Worm (Caenorhabditis elegans) whole organism, L4 larva: ENCODE measurements around the gene poml-1.

Experiments
- F10B5.3 ChIP-seq: sonication (generic microtip); optimal IDR thresholded peaks from 2 replicates; lab custom pipeline; 2016; ENCODE audit warnings: mild to moderate bottlenecking, missing genetic modification characterization, missing compliant biosample characterization
- F26F4.8 ChIP-seq: fragments of 200-800 bp; sonication (Bioruptor generic); conservative IDR thresholded peaks from 2 replicates; pipeline ENCODE4 v1.3.6; 2022; ENCODE audit warnings: missing genetic modification characterization, missing compliant biosample characterization
- F37D6.2 ChIP-seq: sonication (generic microtip); optimal IDR thresholded peaks from 2 replicates; lab custom pipeline; 2016; ENCODE audit warnings: mild to moderate bottlenecking, missing genetic modification characterization, missing compliant biosample characterization
- ZK337.2 ChIP-seq: fragments of 200-800 bp; sonication (Bioruptor generic); IDR thresholded peaks from 2 replicates; pipeline ENCODE4 v1.3.6; 2022; ENCODE audit warnings: missing genetic modification reagents, missing genetic modification characterization, missing compliant biosample characterization
- aha-1 ChIP-seq: fragments of 150-350 bp; peaks from one replicate; lab custom pipeline; 2014; ENCODE audit warnings: missing biosample characterization, missing genetic modification characterization
- aly-2 ChIP-seq: sonication (generic microtip); optimal IDR thresholded peaks from 2 replicates; lab custom pipeline; 2018; ENCODE audit warnings: missing biosample characterization, missing genetic modification characterization
- attf-4 ChIP-seq: sonication (generic microtip); optimal IDR thresholded peaks from 3 replicates; lab custom pipeline; 2017; ENCODE audit warnings: missing biosample characterization, missing genetic modification characterization
- ctbp-1 ChIP-seq: fragments of 200-800 bp; sonication (Bioruptor generic); IDR thresholded peaks from 2 replicates; pipeline ENCODE4 v1.3.6; 2022; ENCODE audit warnings: missing genetic modification reagents, missing genetic modification characterization, missing compliant biosample characterization
- daf-16 ChIP-seq, 3 experiments: sonication (generic microtip); optimal IDR thresholded peaks; 2 replicates each; lab custom pipeline; 2016 to 2017; ENCODE audit warnings: missing genetic modification characterization in 3 of 3, missing genetic modification reagents in 3 of 3, mild to moderate bottlenecking in 2 of 3, missing compliant biosample characterization in 2 of 3, missing biosample characterization in 1 of 3, moderate library complexity in 1 of 3
- daf-19 ChIP-seq: fragments of 200-800 bp; sonication (Bioruptor generic); conservative IDR thresholded peaks from 2 replicates; pipeline ENCODE4 v1.3.6; 2022; ENCODE audit warnings: missing genetic modification characterization, missing compliant biosample characterization
- dmd-6 ChIP-seq: fragments of 200-800 bp; sonication (Bioruptor generic); IDR thresholded peaks from 2 replicates; pipeline ENCODE4 v1.3.6; 2022; ENCODE audit warnings: missing genetic modification reagents, missing genetic modification characterization, missing compliant biosample characterization
- dpl-1 ChIP-seq: fragments of 150-350 bp; optimal IDR thresholded peaks from 2 replicates; lab custom pipeline; 2014; ENCODE audit warnings: missing biosample characterization, missing genetic modification reagents, missing genetic modification characterization
- dve-1 ChIP-seq: sonication (generic microtip); optimal IDR thresholded peaks from 2 replicates; lab custom pipeline; 2017; ENCODE audit warnings: antibody characterized with exemption, mild to moderate bottlenecking, missing genetic modification characterization, missing compliant biosample characterization; ENCODE audit not compliant: insufficient read depth
- fkh-10 ChIP-seq: fragments of 150-350 bp; optimal IDR thresholded peaks from 2 replicates; lab custom pipeline; 2014; ENCODE audit warnings: missing biosample characterization, missing genetic modification reagents, missing genetic modification characterization
- fos-1 ChIP-seq: fragments of 150-350 bp; optimal IDR thresholded peaks from 2 replicates; lab custom pipeline; 2014; ENCODE audit warnings: missing biosample characterization, missing genetic modification characterization
- hif-1 ChIP-seq, 2 experiments: sonication (generic microtip); optimal IDR thresholded peaks; 2 replicates each; lab custom pipeline; 2016 to 2017; ENCODE audit warnings: missing compliant biosample characterization in 2 of 2, missing genetic modification characterization in 2 of 2, missing genetic modification reagents in 2 of 2, missing genotype in 2 of 2, mild to moderate bottlenecking in 1 of 2
- hlh-30 ChIP-seq: sonication (generic microtip); optimal IDR thresholded peaks from 2 replicates; lab custom pipeline; 2017; ENCODE audit warnings: antibody characterized with exemption, mild to moderate bottlenecking, missing genetic modification characterization, missing compliant biosample characterization; ENCODE audit not compliant: insufficient read depth
- lin-13 ChIP-seq: fragments of 150-350 bp; optimal IDR thresholded peaks from 2 replicates; lab custom pipeline; 2014; ENCODE audit warnings: missing biosample characterization, missing genetic modification reagents, missing genetic modification characterization
- lin-29 ChIP-seq: fragments of 200-800 bp; sonication (Bioruptor generic); IDR thresholded peaks from 2 replicates; pipeline ENCODE4 v1.3.6; 2022; ENCODE audit warnings: missing genetic modification reagents, missing genetic modification characterization, missing compliant biosample characterization
- lin-39 ChIP-seq: fragments of 150-350 bp; optimal IDR thresholded peaks from 2 replicates; lab custom pipeline; 2014; ENCODE audit warnings: missing biosample characterization, missing genetic modification reagents, missing genetic modification characterization
- mdt-29 ChIP-seq: fragments of 200-800 bp; sonication (Bioruptor generic); IDR thresholded peaks from 2 replicates; pipeline ENCODE4 v1.3.6; 2022; ENCODE audit warnings: missing genetic modification reagents, missing genetic modification characterization, missing compliant biosample characterization
- mes-2 ChIP-seq: sonication (generic microtip); optimal IDR thresholded peaks from 2 replicates; lab custom pipeline; 2016; ENCODE audit warnings: missing genotype, mild to moderate bottlenecking, missing genetic modification characterization, missing compliant biosample characterization; ENCODE audit not compliant: poor library complexity, severe bottlenecking
- mxl-3 ChIP-seq: fragments of 200-800 bp; sonication (Bioruptor generic); optimal IDR thresholded peaks from 2 replicates; lab custom pipeline; 2018; ENCODE audit warnings: mild to moderate bottlenecking, missing genetic modification characterization, missing compliant biosample characterization
- nhr-10 ChIP-seq: fragments of 150-350 bp; optimal IDR thresholded peaks from 2 replicates; lab custom pipeline; 2014; ENCODE audit warnings: missing biosample characterization, missing genetic modification characterization
- nhr-102 ChIP-seq: sonication (generic microtip); optimal IDR thresholded peaks from 2 replicates; lab custom pipeline; 2016; ENCODE audit warnings: mild to moderate bottlenecking, missing genetic modification characterization, moderate library complexity, missing compliant biosample characterization
- nhr-111 ChIP-seq: fragments of 200-800 bp; sonication (Bioruptor generic); optimal IDR thresholded peaks from 2 replicates; lab custom pipeline; 2018; ENCODE audit warnings: mild to moderate bottlenecking, missing genetic modification characterization, missing compliant biosample characterization
- nhr-25 ChIP-seq: sonication (generic microtip); optimal IDR thresholded peaks from 2 replicates; lab custom pipeline; 2017; ENCODE audit warnings: missing genetic modification characterization, mild to moderate bottlenecking, missing compliant biosample characterization, antibody characterized with exemption, moderate library complexity, borderline replicate concordance; ENCODE audit not compliant: insufficient read depth
- nhr-28 ChIP-seq: fragments of 150-350 bp; optimal IDR thresholded peaks from 2 replicates; lab custom pipeline; 2014; ENCODE audit warnings: missing biosample characterization, missing genetic modification characterization
- nhr-41 ChIP-seq: fragments of 200-800 bp; sonication (Bioruptor generic); IDR thresholded peaks from 2 replicates; pipeline ENCODE4 v1.3.6; 2022; ENCODE audit warnings: missing genetic modification reagents, missing genetic modification characterization, missing compliant biosample characterization
- nhr-42 ChIP-seq: fragments of 200-800 bp; sonication (Bioruptor generic); IDR thresholded peaks from 2 replicates; pipeline ENCODE4 v1.3.6; 2022; ENCODE audit warnings: missing genetic modification characterization, missing compliant biosample characterization
- nhr-6 ChIP-seq: fragments of 150-350 bp; optimal IDR thresholded peaks from 2 replicates; lab custom pipeline; 2014; ENCODE audit warnings: missing biosample characterization, missing genetic modification characterization
- saeg-2 ChIP-seq: fragments of 200-800 bp; sonication (Bioruptor generic); IDR thresholded peaks from 2 replicates; pipeline ENCODE4 v1.3.6; 2022; ENCODE audit warnings: missing genetic modification reagents, missing genetic modification characterization, missing compliant biosample characterization
- set-16 ChIP-seq: fragments of 200-800 bp; sonication (Bioruptor generic); IDR thresholded peaks from 2 replicates; pipeline ENCODE4 v1.3.6; 2022; ENCODE audit warnings: missing genetic modification reagents, missing genetic modification characterization, missing compliant biosample characterization
- snpc-1.2 ChIP-seq: fragments of 200-800 bp; sonication (Bioruptor generic); IDR thresholded peaks from 2 replicates; pipeline ENCODE4 v1.3.6; 2022; ENCODE audit warnings: missing genetic modification reagents, missing genetic modification characterization, missing compliant biosample characterization
- spr-3 ChIP-seq: fragments of 200-800 bp; sonication (Bioruptor generic); optimal IDR thresholded peaks from 2 replicates; lab custom pipeline; 2018; ENCODE audit warnings: mild to moderate bottlenecking, missing genetic modification characterization, missing compliant biosample characterization
- tag-97 ChIP-seq: fragments of 200-800 bp; sonication (Bioruptor generic); IDR thresholded peaks from 2 replicates; pipeline ENCODE4 v1.3.6; 2022; ENCODE audit warnings: missing genetic modification characterization, missing compliant biosample characterization
- tra-1 ChIP-seq: fragments of 200-800 bp; sonication (Bioruptor generic); IDR thresholded peaks from 2 replicates; pipeline ENCODE4 v1.3.6; 2022; ENCODE audit warnings: missing genetic modification reagents, missing genetic modification characterization, missing compliant biosample characterization
- unc-62 ChIP-seq, 3 experiments: fragments of 150-350 bp in 1 of 3; sonication (generic microtip); optimal IDR thresholded peaks in 2 of 3; peaks in 1 of 3; 1 replicate in 1 of 3; 2 replicates in 2 of 3; lab custom pipeline; 2014 to 2017; ENCODE audit warnings: missing biosample characterization in 3 of 3, missing genetic modification characterization in 3 of 3, missing genetic modification reagents in 3 of 3, missing genotype in 1 of 3
- ztf-7 ChIP-seq: fragments of 150-350 bp; optimal IDR thresholded peaks from 2 replicates; lab custom pipeline; 2014; ENCODE audit warnings: missing biosample characterization, missing genetic modification characterization

poml-1 gene

DNA sequence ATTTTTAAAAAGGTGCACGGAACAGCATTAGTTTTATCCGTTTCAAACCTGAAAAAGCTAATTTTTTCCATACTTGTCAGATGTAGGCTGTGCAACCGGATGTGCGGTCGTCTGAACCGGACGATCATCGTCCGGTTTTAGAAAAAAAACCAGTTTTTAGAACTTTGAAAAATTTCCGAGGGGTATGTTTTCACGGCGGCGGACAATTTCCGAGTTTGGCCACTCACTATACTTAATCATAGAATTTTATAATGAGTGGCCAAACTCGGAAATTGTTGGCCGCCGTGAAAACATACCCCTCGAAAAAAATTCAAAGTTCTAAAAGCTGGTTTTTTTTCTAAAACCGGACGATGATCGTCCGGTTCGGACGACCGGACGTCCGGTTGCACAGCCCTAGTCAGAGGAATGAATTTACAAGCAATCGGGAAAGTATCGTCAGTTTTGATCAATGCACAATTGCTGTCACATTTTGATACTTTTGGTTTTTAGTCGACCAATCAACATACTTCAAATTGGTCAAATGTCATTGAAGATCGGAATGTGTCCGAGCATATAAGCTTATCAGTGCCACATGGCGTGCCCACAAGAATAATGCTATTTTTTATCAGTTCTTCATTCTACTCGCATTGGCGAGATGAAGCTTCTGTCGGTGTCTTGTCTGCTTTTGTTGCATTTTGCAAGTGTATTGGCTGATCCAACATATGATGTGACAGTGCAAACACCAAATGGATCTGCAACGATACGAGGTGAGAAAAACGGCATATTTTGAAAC lies 37.1 kb upstream of the poml-1 start, which contains the start of gene cest-13 (continued):
- TF ChIP-seq hlh-30 (tag; lab: Kevin White, UChicago) (no peak), hif-1 (tag; optimal IDR thresholded peaks at IDR 0.05; lab: Kevin White, UChicago) (no peak), aha-1 (tag; lab: Kevin White, UChicago) (peak; percentile 39), unc-62 (GFP tag; optimal IDR thresholded peaks at IDR 0.05 in 1 of 2; lab: Kevin White, UChicago) (peak in 1 of 2 experiments; percentile 22), unc-62 (tag; optimal IDR thresholded peaks at IDR 0.05; lab: Kevin White, UChicago) (no peak), fos-1 (no peak), nhr-102 (tag; lab: Kevin White, UChicago) (no peak), attf-4 (tag; lab: Kevin White, UChicago) (no peak), nhr-10 (tag; lab: Kevin White, UChicago) (no peak), ZK337.2 (GFP tag; lab: Robert Waterston, UW) (no peak), daf-16 (GFP tag; optimal IDR thresholded peaks at IDR 0.05; lab: Kevin White, UChicago) (no peak), daf-16 (tag; optimal IDR thresholded peaks at IDR 0.05; lab: Kevin White, UChicago) (peak; percentile 11), nhr-42 (GFP tag; lab: Robert Waterston, UW) (no peak), ctbp-1 (GFP tag; lab: Robert Waterston, UW) (no peak), mes-2 (tag; lab: Kevin White, UChicago) (no peak), daf-19 (GFP tag; lab: Robert Waterston, UW) (no peak), set-16 (GFP tag; lab: Robert Waterston, UW) (no peak), tra-1 (no peak), F26F4.8 (GFP tag; lab: Robert Waterston, UW) (no peak), nhr-41 (GFP tag; lab: Robert Waterston, UW) (0 out of 2 replicates have a peak, but pooled peaks have one; percentile 31), tag-97 (GFP tag; lab: Robert Waterston, UW) (no peak), lin-39 (tag; lab: Kevin White, UChicago) (no peak), lin-29 (GFP tag; lab: Robert Waterston, UW) (no peak), dve-1 (tag; lab: Kevin White, UChicago) (peak; percentile 61), lin-13 (GFP tag; lab: Kevin White, UChicago) (no peak), F10B5.3 (tag; lab: Kevin White, UChicago) (no peak), dmd-6 (GFP tag; lab: Robert Waterston, UW) (peak; percentile 98), mdt-29 (no peak), F37D6.2 (tag; lab: Kevin White, UChicago) (no peak), nhr-6 (tag; lab: Kevin White, UChicago) (no peak), dpl-1 (GFP tag; lab: Kevin White, UChicago) (no peak), saeg-2 (no peak), nhr-111 (no peak), ztf-7 (tag; lab: Kevin White, UChicago) (no peak), mxl-3 (GFP tag; lab: Kevin White, UChicago) (peak; percentile 72), nhr-25 (no peak), snpc-1.2 (no peak), aly-2 (tag; lab: Kevin White, UChicago) (no peak), spr-3 (GFP tag; lab: Kevin White, UChicago) (no peak), nhr-28 (tag; lab: Kevin White, UChicago) (peak; percentile 60), fkh-10 (no peak)
